Worm (Caenorhabditis elegans): ENCODE results near the gene F14D7.6.

ce11 chrV:14336655-14337054 is 35.4 kb downstream of the F14D7.6 start, which contains the start of gene srm-6:
- no peak for TF ChIP-seq ama-1 (optimal IDR thresholded peaks at IDR 0.05)
- no peak for TF ChIP-seq tra-4 (tag; optimal IDR thresholded peaks at IDR 0.05)
- TF ChIP-seq F13C5.2 (tag; optimal IDR thresholded peaks at IDR 0.05) = no peak
- no peak for TF ChIP-seq flt-1 (GFP tag; IDR thresholded peaks at IDR 0.05)
- TF ChIP-seq sea-1 (GFP tag; conservative IDR thresholded peaks at IDR 0.05) = no peak
- no peak for TF ChIP-seq ceh-13 (GFP tag; optimal IDR thresholded peaks at IDR 0.05)
- TF ChIP-seq aly-1 (tag; optimal IDR thresholded peaks at IDR 0.05) = no peak
- TF ChIP-seq tbx-11 (GFP tag; IDR thresholded peaks at IDR 0.05) = no peak
- no peak for TF ChIP-seq B0310.2 (tag; optimal IDR thresholded peaks at IDR 0.05)

All from whole organism, early embryonic.